Worm (Caenorhabditis elegans) whole organism, L2 larva: Measurements from ENCODE around the gene T06C12.9.
"Not testable (repeated sequence)": the region's sequence is repeated elsewhere in the genome, so short reads cannot be mapped to it uniquely, and the experiment has no call there.

Source experiments
- blmp-1 ChIP-seq: sonication (generic microtip); optimal IDR thresholded peaks from 2 replicates; lab custom pipeline; 2017; ENCODE audit warnings: missing genetic modification characterization, mild to moderate bottlenecking, missing compliant biosample characterization, antibody characterized with exemption, moderate library complexity; ENCODE audit not compliant: insufficient read depth
- ceh-82 ChIP-seq: fragments of 150-350 bp; optimal IDR thresholded peaks from 2 replicates; lab custom pipeline; 2014; ENCODE audit warnings: missing biosample characterization, missing genetic modification characterization
- fos-1 ChIP-seq: fragments of 150-350 bp; optimal IDR thresholded peaks from 2 replicates; lab custom pipeline; 2014; ENCODE audit warnings: missing biosample characterization, missing genetic modification characterization
- lin-39 ChIP-seq: fragments of 150-350 bp; optimal IDR thresholded peaks from 2 replicates; lab custom pipeline; 2014; ENCODE audit warnings: missing biosample characterization, missing genetic modification reagents, missing genetic modification characterization
- nhr-11 ChIP-seq: fragments of 150-350 bp; optimal IDR thresholded peaks from 2 replicates; lab custom pipeline; 2014; ENCODE audit warnings: missing biosample characterization, missing genetic modification characterization
- nhr-6 ChIP-seq: fragments of 150-350 bp; optimal IDR thresholded peaks from 2 replicates; lab custom pipeline; 2014; ENCODE audit warnings: missing biosample characterization, missing genetic modification characterization
- peb-1 ChIP-seq: fragments of 150-350 bp; optimal IDR thresholded peaks from 2 replicates; lab custom pipeline; 2014; ENCODE audit warnings: missing biosample characterization, missing genetic modification characterization
- ztf-4 ChIP-seq: fragments of 150-350 bp; optimal IDR thresholded peaks from 2 replicates; lab custom pipeline; 2014; ENCODE audit warnings: missing biosample characterization, missing genetic modification characterization

- not testable (repeated sequence) for TF ChIP-seq peb-1; nhr-6 (tag; lab: Kevin White, UChicago); nhr-11 (tag; lab: Kevin White, UChicago); blmp-1 (tag; lab: Kevin White, UChicago); ztf-4 (tag; lab: Kevin White, UChicago); fos-1 (tag; lab: Kevin White, UChicago); ceh-82 (tag; lab: Kevin White, UChicago); lin-39 (tag; lab: Kevin White, UChicago)
These were observed 19.7 kb upstream of the T06C12.9 start, which contains the start of the genes F35E8.1 and F35E8.2 for ce11 chrV:15905530-15905929.
